Fruit fly (Drosophila melanogaster) whole organism, pupa: ENCODE data around the gene CG32071.

Experiments
- CG10348 ChIP-seq: fragments of 200-800 bp; sonication (Bioruptor generic); IDR thresholded peaks from 2 replicates; pipeline ENCODE4 v1.3.6; 2022; ENCODE audit warnings: missing biosample characterization, missing genetic modification characterization
- CG12605 ChIP-seq: fragments of 200-800 bp; sonication (Bioruptor generic); IDR thresholded peaks from 2 replicates; pipeline ENCODE4 v1.3.6; 2022; ENCODE audit warnings: missing biosample characterization, missing genetic modification characterization
- CG13204 ChIP-seq: fragments of 200-800 bp; sonication (Bioruptor generic); optimal IDR thresholded peaks from 2 replicates; lab custom pipeline; 2018; ENCODE audit warnings: missing biosample characterization, mild to moderate bottlenecking, missing genetic modification characterization, moderate library complexity
- CG14655 ChIP-seq: fragments of 200-800 bp; sonication (Bioruptor generic); optimal IDR thresholded peaks from 3 replicates; lab custom pipeline; 2017; ENCODE audit warnings: mild to moderate bottlenecking, missing biosample characterization, missing genetic modification reagents, missing genetic modification characterization
- CG15710 ChIP-seq: fragments of 200-800 bp; sonication (Bioruptor generic); optimal IDR thresholded peaks from 2 replicates; lab custom pipeline; 2018; ENCODE audit warnings: missing biosample characterization, mild to moderate bottlenecking, missing genetic modification characterization, moderate library complexity
- CG17806 ChIP-seq: fragments of 200-800 bp; sonication (Bioruptor generic); optimal IDR thresholded peaks from 2 replicates; lab custom pipeline; 2018; ENCODE audit warnings: missing biosample characterization, mild to moderate bottlenecking, missing genetic modification characterization, moderate library complexity
- CG32121 ChIP-seq: fragments of 200-800 bp; sonication (Bioruptor generic); IDR thresholded peaks from 2 replicates; pipeline ENCODE4 v1.3.6; 2022; ENCODE audit warnings: missing biosample characterization, missing genetic modification characterization
- CG34367 ChIP-seq: fragments of 200-800 bp; sonication (Bioruptor generic); optimal IDR thresholded peaks from 2 replicates; lab custom pipeline; 2018; ENCODE audit warnings: missing biosample characterization, mild to moderate bottlenecking, missing genetic modification characterization
- CG4496 ChIP-seq: fragments of 200-800 bp; sonication (Bioruptor generic); IDR thresholded peaks from 3 replicates; pipeline ENCODE4 v1.3.6; 2022; ENCODE audit warnings: missing biosample characterization, missing genetic modification characterization
- CG8159 ChIP-seq: fragments of 200-800 bp; sonication (Bioruptor generic); optimal IDR thresholded peaks from 3 replicates; lab custom pipeline; 2018; ENCODE audit warnings: missing biosample characterization, mild to moderate bottlenecking, missing genetic modification characterization, moderate library complexity
- CG8301 ChIP-seq: fragments of 200-800 bp; sonication (Bioruptor generic); optimal IDR thresholded peaks from 2 replicates; lab custom pipeline; 2018; ENCODE audit warnings: missing biosample characterization, mild to moderate bottlenecking, missing genetic modification characterization
- CG9948 ChIP-seq: fragments of 200-800 bp; sonication (Bioruptor generic); optimal IDR thresholded peaks from 2 replicates; lab custom pipeline; 2018; ENCODE audit warnings: missing biosample characterization, mild to moderate bottlenecking, missing genetic modification characterization, moderate library complexity
- D1 ChIP-seq: fragments of 200-800 bp; sonication (Bioruptor generic); optimal IDR thresholded peaks from 2 replicates; lab custom pipeline; 2018; ENCODE audit warnings: missing biosample characterization, mild to moderate bottlenecking, missing genetic modification characterization, moderate library complexity
- EcR ChIP-seq: fragments of 200-800 bp; sonication (Bioruptor generic); optimal IDR thresholded peaks from 3 replicates; lab custom pipeline; 2019; ENCODE audit warnings: missing biosample characterization, missing genetic modification characterization, mild to moderate bottlenecking, moderate library complexity, missing genetic modification reagents
- Ets98B ChIP-seq: fragments of 200-800 bp; sonication (Bioruptor generic); IDR thresholded peaks from 2 replicates; pipeline ENCODE4 v1.3.6; 2022; ENCODE audit warnings: missing biosample characterization, missing genetic modification characterization
- Pif1A ChIP-seq: fragments of 200-800 bp; sonication (Bioruptor generic); optimal IDR thresholded peaks from 3 replicates; lab custom pipeline; 2016; ENCODE audit warnings: missing biosample characterization, missing genetic modification characterization
- Pif1B ChIP-seq: fragments of 200-800 bp; sonication (Bioruptor generic); optimal IDR thresholded peaks from 3 replicates; lab custom pipeline; 2016; ENCODE audit warnings: missing biosample characterization, missing genetic modification characterization
- Snoo ChIP-seq: fragments of 200-800 bp; sonication (Bioruptor generic); optimal IDR thresholded peaks from 3 replicates; lab custom pipeline; 2017; ENCODE audit warnings: missing biosample characterization, mild to moderate bottlenecking, missing genetic modification characterization, inconsistent platforms
- fd96Ca ChIP-seq: fragments of 200-800 bp; sonication (Bioruptor generic); IDR thresholded peaks from 3 replicates; pipeline ENCODE4 v1.3.6; 2022; ENCODE audit warnings: missing biosample characterization, missing genetic modification characterization
- gl ChIP-seq: fragments of 200-800 bp; sonication (Bioruptor generic); optimal IDR thresholded peaks from 2 replicates; lab custom pipeline; 2018; ENCODE audit warnings: missing biosample characterization, mild to moderate bottlenecking, missing genetic modification characterization
- rn ChIP-seq: fragments of 200-800 bp; sonication (Bioruptor generic); IDR thresholded peaks from 2 replicates; pipeline ENCODE4 v1.3.6; 2022; ENCODE audit warnings: missing biosample characterization, missing genetic modification characterization

Gene CG32071

dm6 chr3L:11124841-11125240, 21.2 kb upstream of the CG32071 start:
- TF ChIP-seq D1 (no peak), gl (tag; lab: Kevin White, UChicago) (no peak), CG10348 (GFP tag; lab: Robert Waterston, UW) (no peak), CG8301 (tag; lab: Kevin White, UChicago) (no peak), CG13204 (GFP tag; lab: Kevin White, UChicago) (no peak), CG17806 (tag; lab: Kevin White, UChicago) (no peak), CG15710 (tag; lab: Kevin White, UChicago) (no peak), Snoo (tag; lab: Kevin White, UChicago) (no peak)

dm6 chr3L:11124439-11124838, 20.8 kb upstream of the CG32071 start:
- no peak for TF ChIP-seq CG10348 (GFP tag; lab: Robert Waterston, UW)
- peak; percentile 47 for TF ChIP-seq CG14655 (GFP tag; lab: Kevin White, UChicago)
- no peak for TF ChIP-seq Pif1A (GFP tag; lab: Kevin White, UChicago)
- no peak for TF ChIP-seq CG34367

- TF ChIP-seq gl (tag; lab: Kevin White, UChicago) (no peak), CG4496 (GFP tag; lab: Robert Waterston, UW) (0 out of 3 replicates have a peak, but pooled peaks have one; percentile 11)
- TF ChIP-seq, all 21 proteins: peak for 1
These were observed 20.1 kb upstream of the CG32071 start for dm6 chr3L:11123598-11124284.

- TF ChIP-seq CG13204 (GFP tag; lab: Kevin White, UChicago): no peak
- TF ChIP-seq CG4496 (GFP tag; lab: Robert Waterston, UW): peak; percentile 76
- 0 out of 3 replicates have a peak, but pooled peaks have one; percentile 24 for TF ChIP-seq fd96Ca (GFP tag; lab: Robert Waterston, UW)
- peak; percentile 76 for TF ChIP-seq Ets98B (GFP tag; lab: Robert Waterston, UW)
- TF ChIP-seq CG15710 (tag; lab: Kevin White, UChicago): peak; percentile 31
- no peak for TF ChIP-seq CG12605 (GFP tag; lab: Robert Waterston, UW)
- no peak for TF ChIP-seq CG17806 (tag; lab: Kevin White, UChicago)
- TF ChIP-seq CG32121 (GFP tag; lab: Robert Waterston, UW): peak; percentile 69
- peak; percentile 43 for TF ChIP-seq Snoo (tag; lab: Kevin White, UChicago)
- no peak for TF ChIP-seq gl (tag; lab: Kevin White, UChicago)
- no peak for TF ChIP-seq CG8159
- no peak for TF ChIP-seq CG9948 (tag; lab: Kevin White, UChicago)
- peak; percentile 1 for TF ChIP-seq Pif1A (GFP tag; lab: Kevin White, UChicago)
- TF ChIP-seq CG10348 (GFP tag; lab: Robert Waterston, UW): no peak
- TF ChIP-seq CG14655 (GFP tag; lab: Kevin White, UChicago): no peak
- TF ChIP-seq Pif1B (GFP tag; lab: Kevin White, UChicago): no peak
- TF ChIP-seq rn: 0 out of 2 replicates have a peak, but pooled peaks have one; percentile 23
- no peak for TF ChIP-seq CG34367
- TF ChIP-seq D1: no peak
- no peak for TF ChIP-seq EcR (GFP tag; lab: Kevin White, UChicago)
- TF ChIP-seq CG8301 (tag; lab: Kevin White, UChicago): no peak
These were observed 19.4 kb upstream of the CG32071 start, which contains the start of the genes Ufd1 and NaPi-III for dm6 chr3L:11123088-11123487. Gene Ufd1, minus strand, starts transcription at chr3L:11123216. Gene NaPi-III, plus strand, starts transcription at chr3L:11123348.

dm6 chr3L:11120419-11120958, 16.8 kb upstream of the CG32071 start, which contains the start of the genes FoxK and mRpL2:
Gene FoxK, minus strand, starts transcription at chr3L:11120783.
Gene mRpL2, plus strand, starts transcription at chr3L:11120847.
- TF ChIP-seq CG9948 (tag; lab: Kevin White, UChicago) (peak; percentile 66), EcR (GFP tag; lab: Kevin White, UChicago) (peak; percentile 17), Pif1A (GFP tag; lab: Kevin White, UChicago) (peak; percentile 91), CG14655 (GFP tag; lab: Kevin White, UChicago) (peak; percentile 89), CG12605 (GFP tag; lab: Robert Waterston, UW) (peak; percentile 90), Snoo (tag; lab: Kevin White, UChicago) (peak; percentile 68), CG17806 (tag; lab: Kevin White, UChicago) (peak; percentile 74), CG13204 (GFP tag; lab: Kevin White, UChicago) (peak; percentile 89), CG10348 (GFP tag; lab: Robert Waterston, UW) (no peak), CG32121 (GFP tag; lab: Robert Waterston, UW) (peak; percentile 63; the same call in 1 of the 2 replicates), CG8301 (tag; lab: Kevin White, UChicago) (peak; percentile 82), D1 (peak; percentile 43), fd96Ca (GFP tag; lab: Robert Waterston, UW) (peak; percentile 69; the same call in 1 of the 3 replicates), Pif1B (GFP tag; lab: Kevin White, UChicago) (peak; percentile 92), CG34367 (peak; percentile 87), CG4496 (GFP tag; lab: Robert Waterston, UW) (peak; percentile 80), CG8159 (peak; percentile 84), CG15710 (tag; lab: Kevin White, UChicago) (peak; percentile 84), rn (peak; percentile 39; the same call in 1 of the 2 replicates), Ets98B (GFP tag; lab: Robert Waterston, UW) (peak; percentile 76), gl (tag; lab: Kevin White, UChicago) (peak; percentile 95)
